Fruit fly (Drosophila melanogaster) whole organism, adult: Measurements from ENCODE around the gene Sodq.

ENCODE experiments used
- CG1620 ChIP-seq: fragments of 200-800 bp; sonication (Bioruptor generic); optimal IDR thresholded peaks from 2 replicates; lab custom pipeline; 2016; ENCODE audit warnings: missing biosample characterization, missing genetic modification characterization
- CG33017 ChIP-seq: fragments of 200-800 bp; sonication (Bioruptor generic); optimal IDR thresholded peaks from 2 replicates; lab custom pipeline; 2018; ENCODE audit warnings: missing biosample characterization, mild to moderate bottlenecking, missing genetic modification characterization, moderate library complexity
- CG5204 ChIP-seq: fragments of 200-800 bp; sonication (Bioruptor generic); optimal IDR thresholded peaks from 2 replicates; lab custom pipeline; 2016; ENCODE audit warnings: missing biosample characterization, missing genetic modification characterization
- CG7101 ChIP-seq: fragments of 200-800 bp; sonication (Bioruptor generic); optimal IDR thresholded peaks from 2 replicates; lab custom pipeline; 2018; ENCODE audit warnings: missing biosample characterization, mild to moderate bottlenecking, missing genetic modification characterization, moderate library complexity
- Crg-1 ChIP-seq: fragments of 200-800 bp; sonication (Bioruptor generic); optimal IDR thresholded peaks from 2 replicates; lab custom pipeline; 2016; ENCODE audit warnings: missing biosample characterization, missing genetic modification characterization
- Hr96 ChIP-seq: fragments of 200-800 bp; sonication (Bioruptor generic); optimal IDR thresholded peaks from 2 replicates; lab custom pipeline; 2016; ENCODE audit warnings: missing biosample characterization, missing genetic modification characterization
- Mnt ChIP-seq: fragments of 200-800 bp; sonication (Bioruptor generic); optimal IDR thresholded peaks from 2 replicates; lab custom pipeline; 2016; ENCODE audit warnings: missing biosample characterization, mild to moderate bottlenecking, missing genetic modification characterization
- bab1 ChIP-seq: fragments of 200-800 bp; sonication (Bioruptor generic); optimal IDR thresholded peaks from 3 replicates; lab custom pipeline; 2019; ENCODE audit warnings: missing biosample characterization, mild to moderate bottlenecking, missing genetic modification characterization, moderate library complexity
- cnc ChIP-seq, 2 experiments: fragments of >200 bp; optimal IDR thresholded peaks; 2 replicates each; lab custom pipeline; 2017
- kay ChIP-seq: fragments of 200-800 bp; sonication (Bioruptor generic); peaks from one replicate; lab custom pipeline; 2016; ENCODE audit warnings: missing biosample characterization, missing genetic modification characterization, borderline replicate concordance
- pad ChIP-seq: fragments of 200-800 bp; sonication (Bioruptor generic); optimal IDR thresholded peaks from 3 replicates; lab custom pipeline; 2017; ENCODE audit warnings: missing biosample characterization, missing genetic modification characterization, mild to moderate bottlenecking, moderate library complexity, missing genetic modification reagents
- tj ChIP-seq: fragments of 200-800 bp; sonication (Bioruptor generic); optimal IDR thresholded peaks from 3 replicates; lab custom pipeline; 2017; ENCODE audit warnings: missing biosample characterization, mild to moderate bottlenecking, missing genetic modification characterization, moderate library complexity

- TF ChIP-seq bab1 (GFP tag; lab: Kevin White, UChicago) = no peak
- no peak for TF ChIP-seq CG33017 (tag; lab: Kevin White, UChicago)
- no peak for TF ChIP-seq CG5204
- TF ChIP-seq pad = no peak
- no peak for TF ChIP-seq kay
- no peak for TF ChIP-seq cnc (optimal IDR thresholded peaks at IDR 0.05; lab: Kevin White, UChicago)
- no peak for TF ChIP-seq Mnt
- no peak for TF ChIP-seq CG1620 (GFP tag; lab: Kevin White, UChicago)
- TF ChIP-seq CG7101 (tag; lab: Kevin White, UChicago) = no peak
- TF ChIP-seq Hr96 (GFP tag; lab: Kevin White, UChicago) = no peak
- no peak for TF ChIP-seq tj (GFP tag; lab: Kevin White, UChicago)
- no peak for TF ChIP-seq Crg-1 (GFP tag; lab: Kevin White, UChicago)
Observed at dm6 chr3R:25895522-25895921, at the start of gene Sodq.
